Worm (Caenorhabditis elegans): Measurements from ENCODE around the gene ark-1.

ark-1 gene

DNA sequence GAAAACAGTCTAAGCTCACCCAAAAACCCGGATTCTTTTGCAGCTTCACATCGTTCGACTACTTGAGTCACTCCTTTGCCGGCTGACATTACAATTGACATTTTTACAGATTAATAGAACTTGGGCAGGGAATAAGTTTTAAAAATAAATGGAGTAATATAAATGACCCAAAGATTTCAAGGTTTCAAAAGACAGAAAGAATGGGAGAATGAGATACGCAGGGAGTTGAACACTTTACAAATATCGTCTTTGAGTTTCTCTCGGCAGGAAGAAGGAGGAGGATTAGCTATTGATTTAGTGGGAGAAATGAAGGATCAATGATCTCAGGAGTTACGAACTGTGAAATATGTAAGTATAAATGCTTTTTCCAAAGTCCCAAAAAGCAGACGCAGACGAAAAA, 44.9 kb downstream of the ark-1 start, which contains the start of gene K08E7.8:
K08E7.8 (minus strand) TSS at position 101 of the 400 bp plus-strand sequence.
- TF ChIP-seq Y53G8AR.9 (GFP tag; conservative IDR thresholded peaks at IDR 0.05) (no peak), cebp-2 (GFP tag; IDR thresholded peaks at IDR 0.05) (no peak), lin-54 (GFP tag; optimal IDR thresholded peaks at IDR 0.05) (no peak), madf-8 (GFP tag; conservative IDR thresholded peaks at IDR 0.05) (no peak), hlh-12 (tag; optimal IDR thresholded peaks at IDR 0.05) (no peak), F37B4.10 (GFP tag; IDR thresholded peaks at IDR 0.05) (no peak), nhr-27 (tag; optimal IDR thresholded peaks at IDR 0.05) (no peak), tbx-9 (tag; optimal IDR thresholded peaks at IDR 0.05; ENCODE audit: borderline replicate concordance) (no peak)

DNA sequence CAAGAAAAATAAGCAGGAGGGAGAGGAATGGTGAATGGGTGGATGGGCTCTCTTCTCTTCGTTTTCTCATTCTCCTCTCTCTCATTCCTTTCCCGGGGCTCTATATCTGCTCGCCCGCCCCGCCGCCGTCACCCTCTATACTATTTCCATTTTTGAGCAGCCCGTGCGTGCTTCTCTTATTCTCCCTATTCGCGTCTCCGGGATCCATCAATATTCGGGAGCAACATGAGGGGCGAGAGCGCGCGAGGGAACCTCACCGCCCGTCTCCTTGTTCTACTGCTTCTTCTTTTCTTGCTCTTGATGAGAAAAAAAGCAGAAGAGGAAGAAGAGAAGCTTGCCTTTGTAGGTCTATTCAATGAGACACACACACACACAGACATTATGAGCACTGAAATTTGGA, 46.7 kb downstream of the ark-1 start:
- TF ChIP-seq ztf-6 (GFP tag; IDR thresholded peaks at IDR 0.05) (0 out of 2 replicates have a peak, but pooled peaks have one; percentile 18), B0336.3 (GFP tag; IDR thresholded peaks at IDR 0.05) (no peak), K12H6.12 (tag; optimal IDR thresholded peaks at IDR 0.05) (peak; percentile 79), hmg-1.2 (GFP tag; IDR thresholded peaks at IDR 0.05) (0 out of 2 replicates have a peak, but pooled peaks have one; percentile 6), zfh-2 (GFP tag; conservative IDR thresholded peaks at IDR 0.05) (peak; percentile 97), fkh-3 (tag; optimal IDR thresholded peaks at IDR 0.05) (no peak), unc-130 (GFP tag; optimal IDR thresholded peaks at IDR 0.05) (no peak), ceh-27 (GFP tag; optimal IDR thresholded peaks at IDR 0.05) (peak; percentile 17)

DNA sequence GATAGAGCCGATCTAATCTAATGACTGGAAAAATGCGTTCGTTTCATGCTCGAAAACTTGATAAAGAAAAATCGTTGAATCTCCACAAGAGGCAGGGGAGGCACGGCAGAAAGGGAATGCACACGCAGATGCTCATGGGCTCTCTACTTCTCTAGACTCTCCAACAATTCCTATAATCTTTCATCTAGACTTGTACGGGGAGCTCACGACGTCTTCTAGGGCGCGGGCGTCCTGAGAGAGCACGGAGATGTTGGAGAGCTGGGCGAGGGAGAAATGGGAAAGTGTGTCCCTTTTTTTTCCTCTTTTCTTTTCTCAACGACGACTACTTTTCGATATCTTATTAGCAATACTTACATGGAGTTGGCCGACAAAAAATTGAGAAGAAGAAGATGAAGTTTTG, 47.6 kb downstream of the ark-1 start:
- TF ChIP-seq athp-1 (tag; optimal IDR thresholded peaks at IDR 0.05) (no peak), K12H6.12 (tag; optimal IDR thresholded peaks at IDR 0.05) (peak; percentile 37), hmg-1.2 (GFP tag; IDR thresholded peaks at IDR 0.05) (peak; percentile 36; the same call in 1 of the 2 replicates), chd-7 (tag; optimal IDR thresholded peaks at IDR 0.05) (no peak), zfh-2 (GFP tag; conservative IDR thresholded peaks at IDR 0.05) (peak; percentile 45; the same call in 1 of the 2 replicates)

DNA sequence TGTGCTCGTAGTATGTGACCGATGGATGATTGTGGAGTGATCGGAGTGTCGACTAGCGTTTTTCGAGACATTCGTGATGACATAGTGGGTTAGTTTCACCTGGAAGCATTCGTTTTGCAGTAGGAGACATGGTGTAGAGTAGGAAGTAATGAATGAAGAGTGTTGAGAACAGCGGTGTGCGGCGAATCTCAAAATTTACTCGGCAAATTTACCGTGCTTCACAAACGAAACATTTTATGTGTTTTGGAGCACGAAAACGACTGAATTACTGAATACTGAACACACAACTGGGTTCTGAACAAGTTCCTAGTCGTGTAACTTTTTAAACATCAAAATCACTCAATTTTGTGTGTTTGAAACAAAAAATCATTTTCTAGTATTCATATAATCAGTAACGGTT, 49.8 kb downstream of the ark-1 start, which contains the start of gene K08E7.6:
K08E7.6 (minus strand) TSS at position 101 of the 400 bp plus-strand sequence.
- no peak for TF ChIP-seq nhr-179 (tag; optimal IDR thresholded peaks at IDR 0.05)
- TF ChIP-seq lsy-27 (tag; optimal IDR thresholded peaks at IDR 0.05; ENCODE audit: borderline replicate concordance, insufficient read depth) = no peak
- no peak for TF ChIP-seq mxl-1 (tag; optimal IDR thresholded peaks at IDR 0.05)
- no peak for TF ChIP-seq cebp-1 (GFP tag; IDR thresholded peaks at IDR 0.05)
- no peak for TF ChIP-seq cebp-1 (tag; optimal IDR thresholded peaks at IDR 0.05)
- no peak for TF ChIP-seq F22D6.2 (tag; optimal IDR thresholded peaks at IDR 0.05)
- no peak for TF ChIP-seq hmg-20 (GFP tag; IDR thresholded peaks at IDR 0.05)
- TF ChIP-seq madf-3 (GFP tag; IDR thresholded peaks at IDR 0.05) = no peak
- TF ChIP-seq nhr-120 (GFP tag; IDR thresholded peaks at IDR 0.05) = no peak
- no peak for TF ChIP-seq nfya-2 (GFP tag; IDR thresholded peaks at IDR 0.05)
- no peak for TF ChIP-seq gei-17 (GFP tag; optimal IDR thresholded peaks at IDR 0.05)
- TF ChIP-seq ztf-18 (tag; optimal IDR thresholded peaks at IDR 0.05) = no peak
- TF ChIP-seq hlh-12 (tag; optimal IDR thresholded peaks at IDR 0.05) = no peak
- no peak for TF ChIP-seq lin-54 (GFP tag; optimal IDR thresholded peaks at IDR 0.05)
- TF ChIP-seq bed-2 (GFP tag; IDR thresholded peaks at IDR 0.05) = no peak

DNA sequence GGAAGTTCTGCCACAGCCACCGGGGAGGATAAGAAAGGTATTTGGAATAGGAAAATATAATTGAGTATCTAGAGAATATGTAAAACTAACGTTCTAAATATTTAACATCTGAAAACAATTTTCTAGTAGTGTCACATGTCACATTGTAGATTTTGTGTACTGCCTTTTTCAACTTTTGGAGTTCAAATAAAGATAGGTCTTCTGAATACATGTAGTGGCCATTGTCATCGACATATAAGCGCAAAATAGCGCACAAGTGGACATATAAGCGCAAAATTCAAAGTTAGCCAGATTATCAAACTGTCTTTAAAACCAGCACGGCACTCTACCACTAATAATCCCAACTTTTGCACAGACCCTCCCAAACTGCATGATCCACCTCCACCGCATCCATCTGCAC, 56.6 kb downstream of the ark-1 start:
- TF ChIP-seq snpc-1.1 (tag; optimal IDR thresholded peaks at IDR 0.05; ENCODE audit: insufficient read depth) (no peak), lir-1 (GFP tag; conservative IDR thresholded peaks at IDR 0.05) (no peak), let-607 (tag; optimal IDR thresholded peaks at IDR 0.05) (no peak), dpff-1 (tag; optimal IDR thresholded peaks at IDR 0.05) (no peak), ekl-4 (GFP tag; IDR thresholded peaks at IDR 0.05) (no peak), lag-1 (GFP tag; IDR thresholded peaks at IDR 0.05) (no peak), efl-1 (GFP tag; optimal IDR thresholded peaks at IDR 0.05) (no peak), madf-3 (GFP tag; IDR thresholded peaks at IDR 0.05) (no peak), cebp-2 (GFP tag; IDR thresholded peaks at IDR 0.05) (no peak), lin-26 (GFP tag; IDR thresholded peaks at IDR 0.05) (no peak), rec-8 (tag; optimal IDR thresholded peaks at IDR 0.05) (no peak), lin-40 (tag; optimal IDR thresholded peaks at IDR 0.05) (no peak), rcor-1 (GFP tag; IDR thresholded peaks at IDR 0.05) (no peak), Y95B8A.8 (GFP tag; IDR thresholded peaks at IDR 0.05) (no peak)

Data from whole organism, young adult.